Fruit fly (Drosophila melanogaster): ENCODE results near the gene CG32532.

The CG32532 gene

DNA sequence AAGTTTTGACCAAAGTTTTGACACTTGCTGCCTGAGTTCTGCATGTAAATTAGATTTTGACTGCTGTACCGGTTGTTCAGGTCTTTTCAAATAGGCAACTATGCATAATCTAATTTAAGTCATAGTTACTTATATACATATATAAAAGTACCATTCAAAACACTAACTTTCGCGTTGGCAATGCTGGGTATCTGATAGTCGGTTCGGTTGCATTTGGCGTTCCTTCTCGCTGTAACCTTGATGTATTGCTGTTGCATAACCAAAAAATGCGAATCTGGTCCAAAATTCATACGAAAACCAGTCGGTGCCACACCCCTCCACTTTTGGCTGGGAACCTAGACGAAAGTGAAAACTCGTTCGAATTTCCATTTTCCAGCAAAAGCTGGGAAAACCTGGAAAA is 35.5 kb upstream of the CG32532 start:
- no peak for TF ChIP-seq fd96Ca (GFP tag; IDR thresholded peaks at IDR 0.05)
- TF ChIP-seq CG4496 (GFP tag; IDR thresholded peaks at IDR 0.05): no peak
- no peak for TF ChIP-seq CG34367 (tag; optimal IDR thresholded peaks at IDR 0.05)
- no peak for TF ChIP-seq Pif1B (GFP tag; optimal IDR thresholded peaks at IDR 0.05)
- no peak for TF ChIP-seq Snoo (tag; optimal IDR thresholded peaks at IDR 0.05)
- TF ChIP-seq gl (tag; optimal IDR thresholded peaks at IDR 0.05): no peak
- TF ChIP-seq CG8301 (tag; optimal IDR thresholded peaks at IDR 0.05): no peak
- no peak for TF ChIP-seq CG8159 (tag; optimal IDR thresholded peaks at IDR 0.05)
- TF ChIP-seq CG12605 (GFP tag; IDR thresholded peaks at IDR 0.05): no peak
- no peak for TF ChIP-seq D1 (tag; optimal IDR thresholded peaks at IDR 0.05)
- TF ChIP-seq rn (GFP tag; IDR thresholded peaks at IDR 0.05): no peak
- no peak for TF ChIP-seq Pif1A (GFP tag; optimal IDR thresholded peaks at IDR 0.05)
- TF ChIP-seq CG17806 (tag; optimal IDR thresholded peaks at IDR 0.05): no peak
- no peak for TF ChIP-seq CG9948 (tag; optimal IDR thresholded peaks at IDR 0.05)
- TF ChIP-seq CG10348 (GFP tag; IDR thresholded peaks at IDR 0.05): no peak
- TF ChIP-seq CG32121 (GFP tag; IDR thresholded peaks at IDR 0.05): no peak
- no peak for TF ChIP-seq Ets98B (GFP tag; IDR thresholded peaks at IDR 0.05)
- TF ChIP-seq CG13204 (GFP tag; optimal IDR thresholded peaks at IDR 0.05): no peak
- TF ChIP-seq EcR (GFP tag; optimal IDR thresholded peaks at IDR 0.05): no peak
- TF ChIP-seq CG15710 (tag; optimal IDR thresholded peaks at IDR 0.05): no peak

DNA sequence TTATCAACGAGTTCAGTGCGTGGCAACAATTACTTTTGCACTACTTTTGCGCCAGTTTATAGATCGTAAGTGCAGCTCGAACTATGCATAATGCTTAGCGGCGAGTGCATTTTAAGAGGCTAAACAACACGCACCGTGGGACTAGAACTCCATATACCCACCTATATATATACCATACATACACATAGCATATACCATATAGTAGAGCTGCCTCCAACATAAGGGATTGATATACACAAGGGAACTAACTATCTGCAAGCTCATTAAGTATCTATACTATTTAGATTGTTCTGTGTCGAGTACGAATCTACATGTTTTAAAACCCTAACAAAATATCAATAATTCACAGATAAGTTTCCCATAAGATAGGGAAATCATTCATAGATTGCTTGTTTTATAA is 34.6 kb upstream of the CG32532 start, which contains the start of gene CG14218:
TSS of gene CG14218 (minus strand) at position 101 of the 400 bp plus-strand sequence.
- no peak for TF ChIP-seq CG14655 (GFP tag; optimal IDR thresholded peaks at IDR 0.05)
- no peak for TF ChIP-seq rn (GFP tag; IDR thresholded peaks at IDR 0.05)
- TF ChIP-seq CG15710 (tag; optimal IDR thresholded peaks at IDR 0.05): no peak
- TF ChIP-seq Snoo (tag; optimal IDR thresholded peaks at IDR 0.05): no peak
- no peak for TF ChIP-seq CG34367 (tag; optimal IDR thresholded peaks at IDR 0.05)
- TF ChIP-seq CG8159 (tag; optimal IDR thresholded peaks at IDR 0.05): no peak
- TF ChIP-seq CG4496 (GFP tag; IDR thresholded peaks at IDR 0.05): no peak
- no peak for TF ChIP-seq D1 (tag; optimal IDR thresholded peaks at IDR 0.05)
- no peak for TF ChIP-seq CG13204 (GFP tag; optimal IDR thresholded peaks at IDR 0.05)
- TF ChIP-seq fd96Ca (GFP tag; IDR thresholded peaks at IDR 0.05): no peak
- no peak for TF ChIP-seq CG17806 (tag; optimal IDR thresholded peaks at IDR 0.05)
- no peak for TF ChIP-seq CG10348 (GFP tag; IDR thresholded peaks at IDR 0.05)
- no peak for TF ChIP-seq EcR (GFP tag; optimal IDR thresholded peaks at IDR 0.05)

DNA sequence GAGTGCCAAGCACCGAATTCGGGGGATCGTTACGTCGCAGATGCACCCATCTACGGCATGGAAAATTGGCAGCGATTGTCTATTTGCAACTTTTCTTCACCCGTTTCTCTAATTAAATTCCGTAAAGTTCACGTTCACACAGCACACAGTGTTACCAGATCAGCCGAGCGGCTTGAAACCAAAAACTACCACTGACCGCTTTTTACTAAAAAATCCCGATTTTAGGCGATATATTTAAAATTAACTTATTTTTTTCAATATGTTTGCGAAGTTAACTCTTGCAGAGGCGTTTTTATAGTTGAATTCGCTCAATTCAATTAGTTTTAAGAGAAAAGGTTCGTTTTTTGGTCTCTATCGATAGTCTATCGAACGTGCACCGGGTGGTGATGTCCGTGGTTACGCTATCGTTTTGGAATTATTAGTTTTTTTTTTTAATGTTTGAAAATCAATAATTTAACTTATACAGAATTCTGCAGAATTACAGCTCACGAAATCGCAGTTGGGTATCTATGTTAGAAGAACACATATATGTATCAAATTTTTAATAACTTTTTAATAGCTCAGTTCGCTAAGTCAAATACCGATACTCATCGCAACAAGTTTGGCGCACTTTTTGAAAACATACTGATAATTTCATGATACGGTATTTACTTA is 32.5 kb upstream of the CG32532 start, which contains the start of gene Tao:
TSS of gene Tao (minus strand) at position 153 of the 654 bp plus-strand sequence.
- no peak for TF ChIP-seq Pif1B (GFP tag; optimal IDR thresholded peaks at IDR 0.05)
- TF ChIP-seq Pif1A (GFP tag; optimal IDR thresholded peaks at IDR 0.05): no peak
- no peak for TF ChIP-seq EcR (GFP tag; optimal IDR thresholded peaks at IDR 0.05)
- no peak for TF ChIP-seq CG8301 (tag; optimal IDR thresholded peaks at IDR 0.05)
- no peak for TF ChIP-seq CG34367 (tag; optimal IDR thresholded peaks at IDR 0.05)
- TF ChIP-seq rn (GFP tag; IDR thresholded peaks at IDR 0.05): no peak
- TF ChIP-seq CG10348 (GFP tag; IDR thresholded peaks at IDR 0.05): no peak
- TF ChIP-seq CG17806 (tag; optimal IDR thresholded peaks at IDR 0.05): no peak
- no peak for TF ChIP-seq CG32121 (GFP tag; IDR thresholded peaks at IDR 0.05)
- TF ChIP-seq Snoo (tag; optimal IDR thresholded peaks at IDR 0.05): no peak
- TF ChIP-seq CG4496 (GFP tag; IDR thresholded peaks at IDR 0.05): no peak

DNA sequence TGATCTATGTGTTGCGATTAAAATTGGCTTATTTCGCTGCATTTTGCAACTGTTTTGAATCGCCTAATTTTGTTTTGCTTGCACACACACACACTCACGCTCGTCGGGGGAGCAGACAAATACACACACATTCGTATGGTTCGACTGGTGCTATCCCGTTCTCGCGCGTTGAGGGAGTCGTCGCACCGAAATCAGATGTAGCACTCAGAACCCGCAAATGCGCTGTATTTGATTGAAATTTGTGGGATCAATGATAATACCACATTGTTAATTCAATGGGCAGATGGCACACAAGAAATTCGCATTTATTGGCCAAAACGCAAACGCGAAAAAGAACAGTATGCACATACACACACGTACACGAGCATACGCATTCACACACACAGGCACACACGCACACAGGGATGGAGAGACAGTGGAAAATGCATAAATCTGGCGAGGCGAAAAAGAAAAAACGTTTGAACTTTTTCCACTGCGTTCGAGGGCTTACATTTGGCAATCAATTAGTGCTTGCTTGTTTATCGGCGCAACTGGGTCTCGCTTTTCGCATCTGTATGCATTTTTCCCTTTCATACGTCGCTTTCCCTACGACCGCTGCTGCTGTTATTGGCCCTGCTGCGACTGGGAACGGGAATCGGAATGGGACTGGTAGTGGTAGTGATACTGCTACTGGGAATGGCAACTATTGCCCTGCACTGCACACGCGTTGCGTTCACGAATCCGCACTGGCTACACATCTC is 31.8 kb upstream of the CG32532 start:
- TF ChIP-seq Ets98B (GFP tag; IDR thresholded peaks at IDR 0.05) (no peak), D1 (tag; optimal IDR thresholded peaks at IDR 0.05) (no peak), CG4496 (GFP tag; IDR thresholded peaks at IDR 0.05) (no peak), CG8159 (tag; optimal IDR thresholded peaks at IDR 0.05) (no peak), fd96Ca (GFP tag; IDR thresholded peaks at IDR 0.05) (no peak; the same call in 2 of the 3 replicates)

DNA sequence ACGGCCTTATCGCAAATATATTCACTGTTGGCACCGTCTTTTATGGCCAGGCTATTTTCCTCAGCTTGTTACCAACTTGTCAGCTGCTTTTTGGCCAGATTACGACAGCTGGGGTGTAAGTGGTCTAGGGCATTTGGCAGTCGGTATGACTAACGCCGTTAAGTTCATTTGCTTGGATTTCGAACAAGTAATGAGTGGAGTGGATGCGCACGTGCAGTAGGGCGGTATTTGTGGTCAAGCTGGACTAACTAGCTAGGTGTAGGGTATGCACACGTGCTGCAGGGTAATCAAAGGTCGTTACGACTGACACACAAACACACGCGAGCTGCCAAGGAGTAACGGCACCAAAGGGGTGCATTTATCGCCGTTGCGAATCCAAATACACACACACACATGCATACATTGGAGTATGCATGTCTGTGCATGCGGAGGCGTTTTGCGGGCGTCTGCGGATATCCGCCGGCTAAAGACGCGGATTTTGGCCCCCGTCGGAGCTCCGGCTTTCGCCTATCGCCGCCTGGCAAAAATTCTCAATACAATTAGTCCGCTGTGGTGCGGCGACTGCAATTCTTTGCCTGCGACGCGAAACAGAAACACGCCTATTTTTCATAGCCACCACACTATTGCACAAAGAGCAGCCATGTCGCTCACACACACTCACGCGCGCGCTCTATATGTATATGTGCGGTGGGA is 30.8 kb upstream of the CG32532 start:
- TF ChIP-seq CG34367 (tag; optimal IDR thresholded peaks at IDR 0.05): no peak
- peak; percentile 53; the same call in 1 of the 2 replicates for TF ChIP-seq CG32121 (GFP tag; IDR thresholded peaks at IDR 0.05)
- no peak for TF ChIP-seq CG8159 (tag; optimal IDR thresholded peaks at IDR 0.05)
- TF ChIP-seq EcR (GFP tag; optimal IDR thresholded peaks at IDR 0.05): peak; percentile 59

DNA sequence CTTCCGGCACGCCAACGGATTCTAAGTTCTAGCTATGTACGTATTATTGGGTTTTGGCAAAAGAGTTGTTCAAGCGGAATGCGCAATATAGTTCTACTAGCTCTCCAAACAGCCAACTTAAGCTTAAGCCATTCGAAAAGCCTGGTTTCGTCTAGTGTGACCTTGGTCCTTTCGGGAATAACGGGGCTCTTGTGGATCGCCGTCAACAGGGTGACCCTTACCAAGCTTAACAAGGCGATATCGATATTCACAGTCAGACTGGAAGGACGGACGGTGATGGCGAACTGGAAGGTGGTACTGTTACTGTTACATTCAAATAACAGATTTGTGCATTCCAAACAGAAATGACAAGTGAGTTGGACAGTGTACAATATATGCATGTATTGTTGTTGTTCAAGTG is 26.4 kb upstream of the CG32532 start:
- TF ChIP-seq CG12605 (GFP tag; IDR thresholded peaks at IDR 0.05) (no peak), rn (GFP tag; IDR thresholded peaks at IDR 0.05) (no peak), Snoo (tag; optimal IDR thresholded peaks at IDR 0.05) (no peak), CG10348 (GFP tag; IDR thresholded peaks at IDR 0.05) (no peak), CG4496 (GFP tag; IDR thresholded peaks at IDR 0.05) (no peak), fd96Ca (GFP tag; IDR thresholded peaks at IDR 0.05) (no peak), CG17806 (tag; optimal IDR thresholded peaks at IDR 0.05) (no peak), Ets98B (GFP tag; IDR thresholded peaks at IDR 0.05) (no peak), CG9948 (tag; optimal IDR thresholded peaks at IDR 0.05) (no peak), CG8159 (tag; optimal IDR thresholded peaks at IDR 0.05) (no peak), CG8301 (tag; optimal IDR thresholded peaks at IDR 0.05) (no peak), CG32121 (GFP tag; IDR thresholded peaks at IDR 0.05) (no peak), Pif1B (GFP tag; optimal IDR thresholded peaks at IDR 0.05) (no peak), CG13204 (GFP tag; optimal IDR thresholded peaks at IDR 0.05) (no peak), gl (tag; optimal IDR thresholded peaks at IDR 0.05) (no peak), CG14655 (GFP tag; optimal IDR thresholded peaks at IDR 0.05) (no peak), CG15710 (tag; optimal IDR thresholded peaks at IDR 0.05) (no peak), Pif1A (GFP tag; optimal IDR thresholded peaks at IDR 0.05) (no peak), D1 (tag; optimal IDR thresholded peaks at IDR 0.05) (no peak)

All from whole organism, pupa.